Worm (Caenorhabditis elegans) whole organism, L3 larva: ENCODE data around the gene acy-4.
A peak's percentile ranks its signal among the peaks of the same experiment; 100 is the strongest.

Experiments
- ama-1 ChIP-seq: fragments of 150-350 bp; optimal IDR thresholded peaks from 2 replicates; lab custom pipeline; 2018
- ceh-16 ChIP-seq: sonication (generic microtip); optimal IDR thresholded peaks from 2 replicates; lab custom pipeline; 2017; ENCODE audit warnings: missing biosample characterization, missing genetic modification characterization
- ceh-28 ChIP-seq: fragments of 150-350 bp; optimal IDR thresholded peaks from 2 replicates; lab custom pipeline; 2014; ENCODE audit warnings: missing biosample characterization, missing genetic modification reagents, missing genetic modification characterization
- ceh-82 ChIP-seq: fragments of 150-350 bp; optimal IDR thresholded peaks from 2 replicates; lab custom pipeline; 2014; ENCODE audit warnings: missing biosample characterization, missing genetic modification characterization
- ceh-9 ChIP-seq: sonication (generic microtip); optimal IDR thresholded peaks from 2 replicates; lab custom pipeline; 2018; ENCODE audit warnings: missing biosample characterization, missing genetic modification characterization
- egl-27 ChIP-seq: sonication (generic microtip); optimal IDR thresholded peaks from 4 replicates; lab custom pipeline; 2017; ENCODE audit warnings: missing biosample characterization, missing genetic modification reagents, missing genetic modification characterization
- egl-5 ChIP-seq: fragments of 150-350 bp; optimal IDR thresholded peaks from 2 replicates; lab custom pipeline; 2017; ENCODE audit warnings: missing biosample characterization, missing genetic modification reagents, missing genetic modification characterization, inconsistent platforms
- elt-2 ChIP-seq: sonication (generic microtip); optimal IDR thresholded peaks from 2 replicates; lab custom pipeline; 2016; ENCODE audit warnings: missing genetic modification reagents, mild to moderate bottlenecking, missing genetic modification characterization, missing compliant biosample characterization
- elt-3 ChIP-seq, 3 experiments: fragments of 150-350 bp in 1 of 3; sonication (generic microtip) in 2 of 3; optimal IDR thresholded peaks; 2 replicates in 2 of 3; 4 replicates in 1 of 3; lab custom pipeline; 2014 to 2017; ENCODE audit warnings: missing biosample characterization in 3 of 3, missing genetic modification characterization in 3 of 3
- fkh-10 ChIP-seq: sonication (generic microtip); optimal IDR thresholded peaks from 2 replicates; lab custom pipeline; 2017; ENCODE audit warnings: missing biosample characterization, missing genetic modification reagents, missing genetic modification characterization
- fkh-2 ChIP-seq: fragments of 150-350 bp; optimal IDR thresholded peaks from 2 replicates; lab custom pipeline; 2014; ENCODE audit warnings: missing biosample characterization, missing genetic modification reagents, missing genetic modification characterization
- fos-1 ChIP-seq: fragments of 150-350 bp; optimal IDR thresholded peaks from 2 replicates; lab custom pipeline; 2014; ENCODE audit warnings: missing biosample characterization, missing genetic modification characterization
- hmg-11 ChIP-seq: sonication (generic microtip); optimal IDR thresholded peaks from 2 replicates; lab custom pipeline; 2016; ENCODE audit warnings: missing genetic modification characterization, missing compliant biosample characterization
- jun-1 ChIP-seq: fragments of 150-350 bp; optimal IDR thresholded peaks from 2 replicates; lab custom pipeline; 2014; ENCODE audit warnings: missing biosample characterization, missing genetic modification reagents, missing genetic modification characterization
- lin-15B ChIP-seq: fragments of 150-350 bp; optimal IDR thresholded peaks from 2 replicates; lab custom pipeline; 2014; ENCODE audit warnings: missing biosample characterization, missing genetic modification characterization
- lsy-12 ChIP-seq: sonication (generic microtip); optimal IDR thresholded peaks from 2 replicates; lab custom pipeline; 2016; ENCODE audit warnings: mild to moderate bottlenecking, missing genetic modification characterization, missing compliant biosample characterization
- mdl-1 ChIP-seq: fragments of 150-350 bp; optimal IDR thresholded peaks from 2 replicates; lab custom pipeline; 2014; ENCODE audit warnings: missing biosample characterization, missing genetic modification characterization
- mml-1 ChIP-seq: fragments of 150-350 bp; sonication (generic microtip); optimal IDR thresholded peaks from 3 replicates; lab custom pipeline; 2014; ENCODE audit warnings: missing biosample characterization, missing genetic modification characterization
- nfya-1 ChIP-seq: sonication (generic microtip); optimal IDR thresholded peaks from 2 replicates; lab custom pipeline; 2017; ENCODE audit warnings: missing genetic modification characterization, mild to moderate bottlenecking, missing compliant biosample characterization, antibody characterized with exemption, moderate library complexity; ENCODE audit not compliant: insufficient read depth
- nhr-11 ChIP-seq: fragments of 150-350 bp; optimal IDR thresholded peaks from 2 replicates; lab custom pipeline; 2014; ENCODE audit warnings: missing biosample characterization, missing genetic modification characterization
- nhr-12 ChIP-seq: fragments of 150-350 bp; optimal IDR thresholded peaks from 2 replicates; lab custom pipeline; 2014; ENCODE audit warnings: missing biosample characterization, missing genetic modification characterization
- nhr-23 ChIP-seq: fragments of 150-350 bp; optimal IDR thresholded peaks from 2 replicates; lab custom pipeline; 2014; ENCODE audit warnings: missing biosample characterization, missing genetic modification reagents, missing genetic modification characterization
- nhr-67 ChIP-seq: fragments of 150-350 bp; optimal IDR thresholded peaks from 2 replicates; lab custom pipeline; 2014; ENCODE audit warnings: missing biosample characterization, missing genetic modification characterization
- nhr-76 ChIP-seq: fragments of 150-350 bp; sonication (generic microtip); optimal IDR thresholded peaks from 5 replicates; lab custom pipeline; 2014; ENCODE audit warnings: missing biosample characterization, missing genetic modification characterization
- pha-4 ChIP-seq: fragments of 150-350 bp; optimal IDR thresholded peaks from 2 replicates; lab custom pipeline; 2014; ENCODE audit warnings: missing biosample characterization, missing genetic modification reagents, missing genetic modification characterization
- pqm-1 ChIP-seq: fragments of 150-350 bp; optimal IDR thresholded peaks from 2 replicates; lab custom pipeline; 2017; ENCODE audit warnings: missing biosample characterization, missing genetic modification characterization, inconsistent platforms
- sea-2 ChIP-seq: fragments of 150-350 bp; sonication (generic microtip); optimal IDR thresholded peaks from 4 replicates; lab custom pipeline; 2014; ENCODE audit warnings: missing biosample characterization, missing genetic modification reagents, missing genetic modification characterization
- snpc-4 ChIP-seq: fragments of 150-350 bp; optimal IDR thresholded peaks from 2 replicates; lab custom pipeline; 2014; ENCODE audit warnings: missing biosample characterization, missing genetic modification characterization
- tbx-2 ChIP-seq: sonication (generic microtip); optimal IDR thresholded peaks from 2 replicates; lab custom pipeline; 2016; ENCODE audit warnings: mild to moderate bottlenecking, missing genetic modification characterization, missing compliant biosample characterization
- unc-39 ChIP-seq: sonication (generic microtip); optimal IDR thresholded peaks from 4 replicates; lab custom pipeline; 2017; ENCODE audit warnings: missing biosample characterization, missing genetic modification characterization
- unc-62 ChIP-seq: fragments of 150-350 bp; sonication (generic microtip); optimal IDR thresholded peaks from 4 replicates; lab custom pipeline; 2014; ENCODE audit warnings: missing biosample characterization, missing genetic modification reagents, missing genetic modification characterization
- ztf-11 ChIP-seq: fragments of 150-350 bp; optimal IDR thresholded peaks from 2 replicates; lab custom pipeline; 2014; ENCODE audit warnings: missing biosample characterization, missing genetic modification characterization
- ztf-4 ChIP-seq: fragments of 150-350 bp; optimal IDR thresholded peaks from 2 replicates; lab custom pipeline; 2014; ENCODE audit warnings: missing biosample characterization, missing genetic modification characterization

acy-4 gene

ce11 chrV:5606255-5606654 lies 24.4 kb downstream of the acy-4 start, which contains the start of gene CD4.1:
Gene CD4.1 (plus strand): TSS chrV:5606555.
- TF ChIP-seq fkh-10, result no peak
- no peak for TF ChIP-seq mml-1 (tag; lab: Kevin White, UChicago)
- TF ChIP-seq pqm-1 (tag; lab: Kevin White, UChicago), result no peak
- no peak for TF ChIP-seq egl-27 (tag; lab: Kevin White, UChicago)
- no peak for TF ChIP-seq fos-1
- TF ChIP-seq ztf-4 (tag; lab: Kevin White, UChicago), result no peak
- no peak for TF ChIP-seq snpc-4
- TF ChIP-seq egl-5 (tag; lab: Kevin White, UChicago), result no peak
- no peak for TF ChIP-seq ceh-16 (tag; lab: Kevin White, UChicago)
- TF ChIP-seq tbx-2, result no peak
- TF ChIP-seq ceh-82 (tag; lab: Kevin White, UChicago), result no peak
- TF ChIP-seq fkh-2 (tag; lab: Kevin White, UChicago), result no peak
- TF ChIP-seq nhr-67, result no peak
- no peak for TF ChIP-seq mdl-1 (tag; lab: Kevin White, UChicago)
- no peak for TF ChIP-seq lsy-12 (tag; lab: Kevin White, UChicago)

DNA sequence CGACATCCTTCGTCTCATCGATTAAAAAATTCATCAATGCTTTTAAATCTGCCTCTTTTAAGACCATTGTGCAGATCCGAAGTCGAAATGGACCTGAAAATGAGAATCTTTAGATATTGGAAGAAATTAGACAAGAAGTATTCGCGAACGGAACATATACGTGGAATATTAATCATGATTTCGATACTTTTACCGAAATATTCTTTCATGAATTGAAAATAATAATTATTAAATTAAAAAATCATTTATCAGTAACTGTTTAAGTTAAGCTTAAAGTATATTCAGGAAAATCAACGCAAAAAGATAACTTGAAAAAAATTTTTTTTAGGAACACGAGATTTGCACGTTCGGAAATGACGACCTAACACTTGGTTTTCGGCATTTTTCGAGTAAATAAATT lies 29.4 kb downstream of the acy-4 start, which contains the start of gene CD4.8:
TSS of gene CD4.8 (minus strand) at position 101 of the 400 bp plus-strand sequence.
- no peak for TF ChIP-seq fos-1
- TF ChIP-seq nhr-76 (tag; lab: Kevin White, UChicago), result no peak
- TF ChIP-seq nhr-12 (tag; lab: Kevin White, UChicago), result no peak
- no peak for TF ChIP-seq nhr-23 (tag; lab: Kevin White, UChicago)
- TF ChIP-seq hmg-11, result no peak
- no peak for TF ChIP-seq lsy-12 (tag; lab: Kevin White, UChicago)
- TF ChIP-seq mml-1 (tag; lab: Kevin White, UChicago), result no peak
- TF ChIP-seq ceh-9 (tag; lab: Kevin White, UChicago), result no peak
- TF ChIP-seq elt-2 (tag; lab: Kevin White, UChicago), result no peak
- no peak for TF ChIP-seq jun-1
- TF ChIP-seq fkh-2 (tag; lab: Kevin White, UChicago), result no peak
- no peak for TF ChIP-seq ztf-11 (tag; lab: Kevin White, UChicago)

- TF ChIP-seq nhr-11 (no peak), unc-39 (no peak), egl-27 (tag; lab: Kevin White, UChicago) (no peak), snpc-4 (peak; percentile 58), nfya-1 (tag; lab: Kevin White, UChicago) (peak; percentile 42), lin-15B (tag; lab: Kevin White, UChicago) (peak; percentile 58), egl-5 (tag; lab: Kevin White, UChicago) (peak; percentile 51), pha-4 (tag; lab: Kevin White, UChicago) (peak; percentile 45), elt-3 (tag; optimal IDR thresholded peaks at IDR 0.05; lab: Kevin White, UChicago) (no peak), nhr-23 (tag; lab: Kevin White, UChicago) (peak; percentile 21)
Measured at ce11 chrV:5596391-5597030, 34.2 kb downstream of the acy-4 start, which contains the start of gene zhit-1. Gene zhit-1 (minus strand): TSS chrV:5596551.

ce11 chrV:5594315-5594714 lies 36.4 kb downstream of the acy-4 start, which contains the start of gene crn-2:
Gene crn-2 (plus strand): TSS chrV:5594615.
- TF ChIP-seq lin-15B (tag; lab: Kevin White, UChicago) (no peak), ztf-11 (tag; lab: Kevin White, UChicago) (no peak), unc-62 (GFP tag; lab: Kevin White, UChicago) (no peak), pha-4 (tag; lab: Kevin White, UChicago) (no peak), sea-2 (GFP tag; lab: Kevin White, UChicago) (no peak), hmg-11 (no peak), ama-1 (no peak), ztf-4 (tag; lab: Kevin White, UChicago) (no peak), ceh-28 (tag; lab: Kevin White, UChicago) (no peak), fkh-10 (no peak), lsy-12 (tag; lab: Kevin White, UChicago) (no peak)

- TF ChIP-seq ama-1 (peak; percentile 28), unc-39 (no peak), nhr-12 (tag; lab: Kevin White, UChicago) (no peak), nfya-1 (tag; lab: Kevin White, UChicago) (no peak)
- TF ChIP-seq, all 47 proteins: peak for 1
Measured at ce11 chrV:5593406-5593805, 37.3 kb downstream of the acy-4 start, which contains the start of gene mrpl-48. Gene mrpl-48 (plus strand): TSS chrV:5593706.
